Worm (Caenorhabditis elegans) whole organism, midembryonic: Measurements from ENCODE around the gene ZK816.1.

Source experiments
- T22C8.4 ChIP-seq: fragments of 200-800 bp; sonication (Bioruptor generic); IDR thresholded peaks from 2 replicates; pipeline ENCODE4 v1.3.6; 2022; ENCODE audit warnings: missing genetic modification characterization, missing compliant biosample characterization
- cog-1 ChIP-seq: sonication (generic microtip); optimal IDR thresholded peaks from 2 replicates; lab custom pipeline; 2016; ENCODE audit warnings: missing genetic modification characterization, missing compliant biosample characterization
- flt-1 ChIP-seq: fragments of 200-800 bp; sonication (Bioruptor generic); IDR thresholded peaks from 2 replicates; pipeline ENCODE4 v1.3.6; 2022; ENCODE audit warnings: missing genetic modification characterization, missing compliant biosample characterization
- med-1 ChIP-seq: sonication (generic microtip); optimal IDR thresholded peaks from 2 replicates; lab custom pipeline; 2017; ENCODE audit warnings: missing genetic modification characterization, mild to moderate bottlenecking, missing compliant biosample characterization, antibody characterized with exemption, missing genetic modification reagents; ENCODE audit not compliant: insufficient read depth
- ref-1 ChIP-seq: fragments of 200-800 bp; sonication (Bioruptor generic); conservative IDR thresholded peaks from 2 replicates; pipeline ENCODE4 v1.3.6; 2022; ENCODE audit warnings: missing genetic modification reagents, missing genetic modification characterization, missing compliant biosample characterization
- tab-1 ChIP-seq: fragments of 200-800 bp; sonication (Bioruptor generic); IDR thresholded peaks from 2 replicates; pipeline ENCODE4 v1.3.6; 2022; ENCODE audit warnings: missing genetic modification characterization, missing compliant biosample characterization

- TF ChIP-seq ref-1 (GFP tag; lab: Robert Waterston, UW): no peak
- no peak for TF ChIP-seq flt-1 (GFP tag; lab: Robert Waterston, UW)
- no peak for TF ChIP-seq med-1 (GFP tag; lab: Kevin White, UChicago)
- no peak for TF ChIP-seq cog-1 (tag; lab: Kevin White, UChicago)
- no peak for TF ChIP-seq T22C8.4 (GFP tag; lab: Robert Waterston, UW)
- TF ChIP-seq tab-1 (GFP tag; lab: Robert Waterston, UW): no peak
Observed at ce11 chrX:3350306-3350705, 1.2 kb upstream of the ZK816.1 start, which contains the start of gene nspg-4.
